Fruit fly (Drosophila melanogaster): ENCODE results near the gene Ir25a.

Ir25a gene

dm6 chr2L:4810044-4810609 lies 25.0 kb downstream of the Ir25a start:
- peak; percentile 62 for TF ChIP-seq CG17801 (GFP tag; optimal IDR thresholded peaks at IDR 0.05; ENCODE audit: partially characterized antibody)

dm6 chr2L:4807953-4808604 lies 27.0 kb downstream of the Ir25a start:
- TF ChIP-seq CG17801 (GFP tag; optimal IDR thresholded peaks at IDR 0.05; ENCODE audit: partially characterized antibody) = no peak

- no peak for TF ChIP-seq CG17801 (GFP tag; optimal IDR thresholded peaks at IDR 0.05; ENCODE audit: partially characterized antibody)
Observed at dm6 chr2L:4806109-4806508, 29.0 kb downstream of the Ir25a start.

dm6 chr2L:4801705-4802216 lies 33.3 kb downstream of the Ir25a start, which contains the start of gene slf:
slf (minus strand) TSS chr2L:4801923.
- no peak for TF ChIP-seq CG17801 (GFP tag; optimal IDR thresholded peaks at IDR 0.05; ENCODE audit: partially characterized antibody)

- TF ChIP-seq CG17801 (GFP tag; optimal IDR thresholded peaks at IDR 0.05; ENCODE audit: partially characterized antibody) = no peak
Observed at dm6 chr2L:4800033-4800432, 35.1 kb downstream of the Ir25a start.

dm6 chr2L:4798894-4799293 lies 36.2 kb downstream of the Ir25a start:
- TF ChIP-seq CG17801 (GFP tag; optimal IDR thresholded peaks at IDR 0.05; ENCODE audit: partially characterized antibody) = no peak

- no peak for TF ChIP-seq CG17801 (GFP tag; optimal IDR thresholded peaks at IDR 0.05; ENCODE audit: partially characterized antibody)
Observed at dm6 chr2L:4797643-4798042, 37.5 kb downstream of the Ir25a start.

dm6 chr2L:4794524-4794804 lies 40.6 kb downstream of the Ir25a start, which contains the start of gene CG3294:
CG3294 (plus strand) TSS chr2L:4794549.
- TF ChIP-seq CG17801 (GFP tag; optimal IDR thresholded peaks at IDR 0.05; ENCODE audit: partially characterized antibody) = no peak

- no peak for TF ChIP-seq CG17801 (GFP tag; optimal IDR thresholded peaks at IDR 0.05; ENCODE audit: partially characterized antibody)
Observed at dm6 chr2L:4793780-4794523, 41.1 kb downstream of the Ir25a start, which contains the start of gene fipi. fipi (minus strand) TSS chr2L:4794044.
